Fruit fly (Drosophila melanogaster) whole organism, embryonic: Measurements from ENCODE around the gene p115.
A peak's percentile ranks its signal among the peaks of the same experiment; 100 is the strongest.

Experiments used
- Ada2b ChIP-seq: fragments of 200-800 bp; sonication (Bioruptor generic); IDR thresholded peaks from 2 replicates; pipeline ENCODE4 v1.3.6; 2022; ENCODE audit warnings: missing biosample characterization, missing genetic modification characterization
- B-H1 ChIP-seq: fragments of 200-800 bp; sonication (Bioruptor generic); IDR thresholded peaks from 3 replicates; pipeline ENCODE4 v1.3.6; 2022; ENCODE audit warnings: missing biosample characterization, missing genetic modification characterization
- B-H2 ChIP-seq: fragments of 200-800 bp; sonication (Bioruptor generic); optimal IDR thresholded peaks from 2 replicates; lab custom pipeline; 2018; ENCODE audit warnings: missing biosample characterization, mild to moderate bottlenecking, missing genetic modification characterization
- BEAF-32 ChIP-seq: fragments of 200-800 bp; sonication (Bioruptor generic); optimal IDR thresholded peaks from 3 replicates; lab custom pipeline; 2017; ENCODE audit warnings: missing biosample characterization, missing genetic modification characterization, mild to moderate bottlenecking, moderate library complexity, missing genetic modification reagents
- Bteb2 ChIP-seq: fragments of 200-800 bp; sonication (Bioruptor generic); optimal IDR thresholded peaks from 2 replicates; lab custom pipeline; 2016; ENCODE audit warnings: missing biosample characterization, missing genetic modification characterization
- CG10147 ChIP-seq: fragments of 200-800 bp; sonication (Bioruptor generic); optimal IDR thresholded peaks from 2 replicates; lab custom pipeline; 2019; ENCODE audit warnings: missing biosample characterization, mild to moderate bottlenecking, missing genetic modification characterization, moderate library complexity
- CG10209 ChIP-seq: fragments of 200-800 bp; sonication (Bioruptor generic); optimal IDR thresholded peaks from 3 replicates; lab custom pipeline; 2017; ENCODE audit warnings: missing biosample characterization, mild to moderate bottlenecking, missing genetic modification characterization, missing genetic modification reagents
- CG10543 ChIP-seq: fragments of 200-800 bp; sonication (Bioruptor generic); optimal IDR thresholded peaks from 3 replicates; lab custom pipeline; 2017; ENCODE audit warnings: missing biosample characterization, mild to moderate bottlenecking, missing genetic modification characterization, moderate library complexity
- CG11085 ChIP-seq: fragments of 200-800 bp; sonication (Bioruptor generic); IDR thresholded peaks from 2 replicates; pipeline ENCODE4 v1.3.6; 2022; ENCODE audit warnings: missing biosample characterization, missing genetic modification characterization
- CG11696 ChIP-seq: fragments of 200-800 bp; sonication (Bioruptor generic); IDR thresholded peaks from 2 replicates; pipeline ENCODE4 v1.3.6; 2022; ENCODE audit warnings: missing biosample characterization, missing genetic modification characterization
- CG13894 ChIP-seq: fragments of 200-800 bp; sonication (Bioruptor generic); optimal IDR thresholded peaks from 3 replicates; lab custom pipeline; 2018; ENCODE audit warnings: missing biosample characterization, mild to moderate bottlenecking, missing genetic modification characterization, moderate library complexity
- CG17802 ChIP-seq: fragments of 200-800 bp; sonication (Bioruptor generic); optimal IDR thresholded peaks from 2 replicates; lab custom pipeline; 2018; ENCODE audit warnings: missing biosample characterization, mild to moderate bottlenecking, missing genetic modification characterization, moderate library complexity
- CG18619 ChIP-seq: fragments of 200-800 bp; sonication (Bioruptor generic); optimal IDR thresholded peaks from 3 replicates; lab custom pipeline; 2017; ENCODE audit warnings: missing biosample characterization, mild to moderate bottlenecking, missing genetic modification characterization
- CG31224 ChIP-seq: fragments of 200-800 bp; sonication (Bioruptor generic); IDR thresholded peaks from 2 replicates; pipeline ENCODE4 v1.3.6; 2022; ENCODE audit warnings: missing biosample characterization, missing genetic modification characterization
- CG31441 ChIP-seq: fragments of 200-800 bp; sonication (Bioruptor generic); IDR thresholded peaks from 2 replicates; pipeline ENCODE4 v1.3.6; 2022; ENCODE audit warnings: missing biosample characterization, missing genetic modification characterization
- CG32767 ChIP-seq: fragments of 200-800 bp; sonication (Bioruptor generic); IDR thresholded peaks from 2 replicates; pipeline ENCODE4 v1.3.6; 2022; ENCODE audit warnings: missing biosample characterization, missing genetic modification characterization
- CG32772 ChIP-seq: fragments of 200-800 bp; sonication (Bioruptor generic); IDR thresholded peaks from 2 replicates; pipeline ENCODE4 v1.3.6; 2022; ENCODE audit warnings: missing biosample characterization, missing genetic modification characterization
- CG33213 ChIP-seq: fragments of 200-800 bp; sonication (Bioruptor generic); optimal IDR thresholded peaks from 3 replicates; lab custom pipeline; 2016; ENCODE audit warnings: missing biosample characterization, missing genetic modification characterization
- CG33557 ChIP-seq: fragments of 200-800 bp; sonication (Bioruptor generic); optimal IDR thresholded peaks from 2 replicates; lab custom pipeline; 2019; ENCODE audit warnings: missing biosample characterization, mild to moderate bottlenecking, missing genetic modification characterization, moderate library complexity
- CG7556 ChIP-seq: fragments of 200-800 bp; sonication (Bioruptor generic); optimal IDR thresholded peaks from 2 replicates; lab custom pipeline; 2017; ENCODE audit warnings: missing biosample characterization, mild to moderate bottlenecking, missing genetic modification characterization
- CG7839 ChIP-seq: fragments of 200-800 bp; sonication (Bioruptor generic); optimal IDR thresholded peaks from 3 replicates; lab custom pipeline; 2018; ENCODE audit warnings: missing biosample characterization, mild to moderate bottlenecking, missing genetic modification characterization, moderate library complexity
- CG8765 ChIP-seq: fragments of 200-800 bp; sonication (Bioruptor generic); IDR thresholded peaks from 2 replicates; pipeline ENCODE4 v1.3.6; 2022; ENCODE audit warnings: missing biosample characterization, missing genetic modification characterization
- CrebB ChIP-seq: fragments of 200-800 bp; sonication (Bioruptor generic); optimal IDR thresholded peaks from 3 replicates; lab custom pipeline; 2018; ENCODE audit warnings: missing biosample characterization, mild to moderate bottlenecking, missing genetic modification characterization
- D19A ChIP-seq: fragments of 200-800 bp; optimal IDR thresholded peaks from 3 replicates; lab custom pipeline; 2019; ENCODE audit warnings: missing biosample characterization, mild to moderate bottlenecking, missing genetic modification characterization, moderate library complexity
- Dad ChIP-seq: fragments of 200-800 bp; sonication (Bioruptor generic); optimal IDR thresholded peaks from 3 replicates; lab custom pipeline; 2016; ENCODE audit warnings: missing biosample characterization, missing genetic modification characterization
- Doc3 ChIP-seq: fragments of 200-800 bp; sonication (Bioruptor generic); IDR thresholded peaks from 3 replicates; pipeline ENCODE4 v1.3.6; 2022; ENCODE audit warnings: missing biosample characterization, missing genetic modification characterization; ENCODE audit not compliant: partially characterized antibody
- Fer2 ChIP-seq: fragments of 200-800 bp; sonication (Bioruptor generic); optimal IDR thresholded peaks from 2 replicates; lab custom pipeline; 2018; ENCODE audit warnings: missing biosample characterization, mild to moderate bottlenecking, missing genetic modification characterization, moderate library complexity
- GATAe ChIP-seq: fragments of 200-800 bp; sonication (Bioruptor generic); conservative IDR thresholded peaks from 2 replicates; pipeline ENCODE4 v1.3.6; 2022; ENCODE audit warnings: missing biosample characterization, missing genetic modification characterization
- Hand ChIP-seq: fragments of 200-800 bp; sonication (Bioruptor generic); optimal IDR thresholded peaks from 2 replicates; lab custom pipeline; 2017; ENCODE audit warnings: mild to moderate bottlenecking, missing biosample characterization, missing genetic modification reagents, missing genetic modification characterization
- Hr3 ChIP-seq: fragments of 200-800 bp; sonication (Bioruptor generic); optimal IDR thresholded peaks from 3 replicates; lab custom pipeline; 2016; ENCODE audit warnings: missing biosample characterization, missing genetic modification characterization
- Mad ChIP-seq: fragments of 200-800 bp; sonication (Bioruptor generic); optimal IDR thresholded peaks from 2 replicates; lab custom pipeline; 2016; ENCODE audit warnings: missing biosample characterization, missing genetic modification characterization
- Max ChIP-seq: fragments of 200-800 bp; sonication (Bioruptor generic); optimal IDR thresholded peaks from 2 replicates; lab custom pipeline; 2016; ENCODE audit warnings: missing biosample characterization, mild to moderate bottlenecking, missing genetic modification characterization
- Pdp1 ChIP-seq, 2 experiments: fragments of 200-800 bp; sonication (Bioruptor generic); optimal IDR thresholded peaks; 3 replicates each; lab custom pipeline; 2016; ENCODE audit warnings: missing biosample characterization in 2 of 2, missing genetic modification characterization in 2 of 2, mild to moderate bottlenecking in 1 of 2, moderate library complexity in 1 of 2
- Poxn ChIP-seq: fragments of 200-800 bp; sonication (Bioruptor generic); IDR thresholded peaks from 2 replicates; pipeline ENCODE4 v1.3.6; 2022; ENCODE audit warnings: missing biosample characterization, missing genetic modification characterization
- Rx ChIP-seq: fragments of 200-800 bp; sonication (Bioruptor generic); IDR thresholded peaks from 2 replicates; pipeline ENCODE4 v1.3.6; 2022; ENCODE audit warnings: missing biosample characterization, missing genetic modification characterization
- Ssrp ChIP-seq: fragments of 200-800 bp; sonication (Bioruptor generic); optimal IDR thresholded peaks from 2 replicates; lab custom pipeline; 2018; ENCODE audit warnings: missing biosample characterization, mild to moderate bottlenecking, missing genetic modification characterization, moderate library complexity
- ase ChIP-seq: fragments of 200-800 bp; sonication (Bioruptor generic); IDR thresholded peaks from 3 replicates; pipeline ENCODE4 v1.3.6; 2022; ENCODE audit warnings: missing biosample characterization, missing genetic modification characterization
- bigmax ChIP-seq: fragments of 200-800 bp; sonication (Bioruptor generic); optimal IDR thresholded peaks from 2 replicates; lab custom pipeline; 2018; ENCODE audit warnings: missing biosample characterization, mild to moderate bottlenecking, missing genetic modification characterization
- btn ChIP-seq: fragments of 200-800 bp; sonication (Bioruptor generic); optimal IDR thresholded peaks from 2 replicates; lab custom pipeline; 2016; ENCODE audit warnings: missing biosample characterization, missing genetic modification characterization
- ci ChIP-seq: fragments of 200-800 bp; sonication (Bioruptor generic); IDR thresholded peaks from 3 replicates; pipeline ENCODE4 v1.3.6; 2022; ENCODE audit warnings: missing biosample characterization, missing genetic modification characterization
- crc ChIP-seq: fragments of 200-800 bp; sonication (Bioruptor generic); optimal IDR thresholded peaks from 2 replicates; lab custom pipeline; 2016; ENCODE audit warnings: missing biosample characterization, missing genetic modification characterization
- crol ChIP-seq: fragments of 200-800 bp; sonication (Bioruptor generic); IDR thresholded peaks from 2 replicates; pipeline ENCODE4 v1.3.6; 2022; ENCODE audit warnings: missing biosample characterization, missing genetic modification characterization
- da ChIP-seq: fragments of 200-800 bp; sonication (Bioruptor generic); optimal IDR thresholded peaks from 2 replicates; lab custom pipeline; 2016; ENCODE audit warnings: missing biosample characterization, missing genetic modification characterization
- dati ChIP-seq: fragments of 200-800 bp; sonication (Bioruptor generic); IDR thresholded peaks from 2 replicates; pipeline ENCODE4 v1.3.6; 2022; ENCODE audit warnings: missing biosample characterization, missing genetic modification characterization
- fd3F ChIP-seq: fragments of 200-800 bp; sonication (Bioruptor generic); optimal IDR thresholded peaks from 2 replicates; lab custom pipeline; 2018; ENCODE audit warnings: missing biosample characterization, mild to moderate bottlenecking, missing genetic modification characterization, moderate library complexity
- fd64A ChIP-seq: fragments of 200-800 bp; sonication (Bioruptor generic); optimal IDR thresholded peaks from 3 replicates; lab custom pipeline; 2018; ENCODE audit warnings: missing biosample characterization, mild to moderate bottlenecking, missing genetic modification characterization
- h ChIP-seq: fragments of >200 bp; optimal IDR thresholded peaks from 2 replicates; lab custom pipeline; 2017
- hth ChIP-seq: fragments of >200 bp; optimal IDR thresholded peaks from 2 replicates; lab custom pipeline; 2017; ENCODE audit warnings: inconsistent platforms
- org-1 ChIP-seq: fragments of 200-800 bp; sonication (Bioruptor generic); optimal IDR thresholded peaks from 2 replicates; lab custom pipeline; 2017; ENCODE audit warnings: missing biosample characterization, missing genetic modification characterization
- p53 ChIP-seq: fragments of 200-800 bp; sonication (Bioruptor generic); optimal IDR thresholded peaks from 2 replicates; lab custom pipeline; 2016; ENCODE audit warnings: missing biosample characterization, missing genetic modification characterization
- repo ChIP-seq: fragments of 200-800 bp; sonication (Bioruptor generic); optimal IDR thresholded peaks from 2 replicates; lab custom pipeline; 2016; ENCODE audit warnings: missing biosample characterization, missing genetic modification characterization
- tap ChIP-seq: fragments of 200-800 bp; optimal IDR thresholded peaks from 3 replicates; lab custom pipeline; 2019; ENCODE audit warnings: missing biosample characterization, mild to moderate bottlenecking, missing genetic modification characterization, moderate library complexity

The p115 gene

DNA sequence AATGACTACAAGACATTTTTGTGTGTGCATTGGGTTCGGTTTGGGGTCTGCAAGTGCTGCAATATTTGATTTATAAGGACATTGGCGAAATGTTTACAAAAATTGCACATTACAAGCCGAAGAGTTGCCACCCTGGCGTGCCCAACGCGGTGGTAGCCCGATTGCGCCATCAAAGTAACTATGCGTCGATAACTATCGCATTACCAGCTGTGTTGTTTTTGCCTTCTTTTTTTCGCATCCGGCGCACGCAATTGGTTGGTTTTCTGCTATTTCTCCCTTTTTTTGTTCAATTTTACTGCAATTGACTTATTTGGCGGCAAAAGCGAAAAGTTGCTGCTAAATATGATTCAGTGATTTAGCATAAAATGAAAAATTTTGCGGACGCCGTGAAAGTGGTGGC, 40.8 kb downstream of the p115 start, which contains the start of gene RpS14b (continued):
- TF ChIP-seq btn (peak; percentile 7), h (lab: Kevin White, UChicago) (no peak), CG7839 (peak; percentile 31), fd3F (peak; percentile 22), dati (GFP tag; lab: Robert Waterston, UW) (peak; percentile 41; the same call in 1 of the 2 replicates), CG33213 (GFP tag; lab: Kevin White, UChicago) (peak; percentile 66), BEAF-32 (GFP tag; lab: Kevin White, UChicago) (peak; percentile 81), CG18619 (GFP tag; lab: Kevin White, UChicago) (peak; percentile 57), Pdp1 (GFP tag; optimal IDR thresholded peaks at IDR 0.05; lab: Kevin White, UChicago) (peak; percentile 31 to 68), CG33557 (GFP tag; lab: Kevin White, UChicago) (peak; percentile 21), Hand (GFP tag; lab: Kevin White, UChicago) (no peak), CG13894 (tag; lab: Kevin White, UChicago) (peak; percentile 41), crol (GFP tag; lab: Robert Waterston, UW) (no peak), Doc3 (GFP tag; lab: Robert Waterston, UW) (peak; percentile 38; the same call in 1 of the 3 replicates), CG10543 (GFP tag; lab: Kevin White, UChicago) (peak; percentile 76), da (peak; percentile 48), bigmax (peak; percentile 6), Bteb2 (GFP tag; lab: Kevin White, UChicago) (peak; percentile 55), CG10209 (peak; percentile 45), org-1 (no peak), ci (GFP tag; lab: Robert Waterston, UW) (peak; percentile 91), D19A (tag; lab: Kevin White, UChicago) (no peak), CG11085 (GFP tag; lab: Robert Waterston, UW) (peak; percentile 68), hth (lab: Kevin White, UChicago) (no peak), CG10147 (no peak), CG11696 (GFP tag; lab: Robert Waterston, UW) (peak; percentile 35; the same call in 1 of the 2 replicates), Mad (GFP tag; lab: Kevin White, UChicago) (peak; percentile 36), crc (peak; percentile 35), repo (peak; percentile 28), Dad (peak; percentile 45), CG17802 (tag; lab: Kevin White, UChicago) (no peak), CG31224 (GFP tag; lab: Robert Waterston, UW) (peak; percentile 47), Fer2 (tag; lab: Kevin White, UChicago) (peak; percentile 38), GATAe (GFP tag; lab: Robert Waterston, UW) (no peak), CG32772 (GFP tag; lab: Robert Waterston, UW) (peak; percentile 60), B-H1 (GFP tag; lab: Robert Waterston, UW) (no peak), ase (peak; percentile 67; the same call in 2 of the 3 replicates), Max (peak; percentile 51), fd64A (GFP tag; lab: Kevin White, UChicago) (peak; percentile 33), Rx (GFP tag; lab: Robert Waterston, UW) (peak; percentile 67), CG8765 (GFP tag; lab: Robert Waterston, UW) (no peak; the same call in 1 of the 2 replicates), Ada2b (peak; percentile 47; the same call in 1 of the 2 replicates), CG32767 (peak; percentile 51; the same call in 1 of the 2 replicates), CG7556 (GFP tag; lab: Kevin White, UChicago) (no peak), CrebB (tag; lab: Kevin White, UChicago) (peak; percentile 72), tap (tag; lab: Kevin White, UChicago) (no peak), p53 (peak; percentile 23), Hr3 (GFP tag; lab: Kevin White, UChicago) (no peak), Ssrp (tag; lab: Kevin White, UChicago) (no peak), Poxn (GFP tag; lab: Robert Waterston, UW) (no peak), B-H2 (peak; percentile 87), CG31441 (GFP tag; lab: Robert Waterston, UW) (0 out of 2 replicates have a peak, but pooled peaks have one; percentile 27)
